Worm (Caenorhabditis elegans): ENCODE results near the gene nhr-44.

Gene nhr-44

DNA sequence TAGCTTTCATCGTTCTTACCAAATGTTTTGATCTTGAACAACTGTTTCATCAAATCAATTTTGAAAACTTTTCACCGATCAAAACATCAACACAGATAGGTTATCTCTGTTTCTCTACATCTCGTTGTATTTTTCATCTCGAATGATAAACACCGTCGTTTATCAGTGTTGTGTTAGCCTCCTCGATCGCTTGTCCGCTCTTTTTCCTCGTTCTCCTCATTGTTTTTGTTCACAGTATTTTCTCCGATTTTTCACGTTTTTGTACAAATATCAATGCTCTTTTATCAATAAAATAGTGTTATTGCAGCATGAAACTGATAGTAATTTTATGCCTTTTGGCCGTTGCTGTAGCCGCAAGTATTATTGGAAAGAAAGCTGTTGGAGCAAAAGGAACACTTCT lies 41.1 kb downstream of the nhr-44 start, which contains the start of gene ttr-47:
TSS of gene ttr-47 (plus strand) at position 308 of the 400 bp plus-strand sequence.
- TF ChIP-seq nfya-1 (tag; optimal IDR thresholded peaks at IDR 0.05; ENCODE audit: insufficient read depth) (peak; percentile 25), pha-4 (tag; optimal IDR thresholded peaks at IDR 0.05) (peak; percentile 20), tbx-2 (tag; optimal IDR thresholded peaks at IDR 0.05) (no peak), ztf-4 (tag; optimal IDR thresholded peaks at IDR 0.05) (no peak), ceh-28 (tag; optimal IDR thresholded peaks at IDR 0.05) (peak; percentile 33), nhr-11 (tag; optimal IDR thresholded peaks at IDR 0.05) (no peak), fkh-10 (GFP tag; optimal IDR thresholded peaks at IDR 0.05) (no peak), jun-1 (tag; optimal IDR thresholded peaks at IDR 0.05) (no peak), pqm-1 (tag; optimal IDR thresholded peaks at IDR 0.05) (peak; percentile 36), sea-2 (GFP tag; optimal IDR thresholded peaks at IDR 0.05) (no peak), nhr-12 (tag; optimal IDR thresholded peaks at IDR 0.05) (no peak), elt-2 (tag; optimal IDR thresholded peaks at IDR 0.05) (peak; percentile 65), skn-1 (tag; optimal IDR thresholded peaks at IDR 0.05) (no peak)

DNA sequence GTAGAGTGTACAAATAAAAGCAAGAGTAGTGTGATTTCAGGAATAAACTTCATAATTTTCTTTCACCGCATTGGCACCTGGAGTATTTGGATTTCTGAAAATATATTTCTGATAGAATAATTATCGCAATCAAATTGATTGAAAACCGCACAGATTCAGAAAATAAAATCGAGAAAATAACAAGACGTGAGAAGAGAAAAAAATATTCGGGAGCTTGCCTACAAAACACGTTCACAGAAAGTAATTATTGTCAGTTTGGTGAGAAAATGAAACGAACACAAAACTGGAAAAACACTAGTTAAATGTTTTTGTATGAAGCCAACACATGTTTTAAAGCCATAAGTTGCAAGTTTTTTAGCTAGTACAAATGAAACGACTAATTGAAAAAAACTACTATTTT lies 50.0 kb downstream of the nhr-44 start, which contains the start of gene mod-1:
TSS of gene mod-1 (minus strand) at position 101 of the 400 bp plus-strand sequence.
- TF ChIP-seq ceh-9 (tag; optimal IDR thresholded peaks at IDR 0.05) (no peak), egl-27 (tag; optimal IDR thresholded peaks at IDR 0.05) (no peak), unc-39 (tag; optimal IDR thresholded peaks at IDR 0.05) (no peak), elt-3 (tag; optimal IDR thresholded peaks at IDR 0.05) (no peak), ceh-28 (tag; optimal IDR thresholded peaks at IDR 0.05) (no peak), skn-1 (tag; optimal IDR thresholded peaks at IDR 0.05) (no peak), ceh-16 (tag; optimal IDR thresholded peaks at IDR 0.05) (no peak), R02D3.7 (tag; optimal IDR thresholded peaks at IDR 0.05) (no peak), ztf-11 (tag; optimal IDR thresholded peaks at IDR 0.05) (no peak), zag-1 (tag; optimal IDR thresholded peaks at IDR 0.05) (no peak), lin-39 (tag; optimal IDR thresholded peaks at IDR 0.05) (no peak), mdl-1 (tag; optimal IDR thresholded peaks at IDR 0.05) (no peak), ZK546.5 (tag; optimal IDR thresholded peaks at IDR 0.05) (no peak), lsy-12 (tag; optimal IDR thresholded peaks at IDR 0.05) (no peak), eor-1 (tag; optimal IDR thresholded peaks at IDR 0.05) (no peak), ztf-4 (tag; optimal IDR thresholded peaks at IDR 0.05) (no peak), nhr-12 (tag; optimal IDR thresholded peaks at IDR 0.05) (no peak), hmg-11 (tag; optimal IDR thresholded peaks at IDR 0.05) (no peak)
